Fruit fly (Drosophila melanogaster) whole organism, embryonic: ENCODE data around the gene mbm.
A peak's percentile ranks its signal among the peaks of the same experiment; 100 is the strongest.

Source experiments
- B-H2 ChIP-seq: fragments of 200-800 bp; sonication (Bioruptor generic); optimal IDR thresholded peaks from 2 replicates; lab custom pipeline; 2018; ENCODE audit warnings: missing biosample characterization, mild to moderate bottlenecking, missing genetic modification characterization
- Bgb ChIP-seq: fragments of 200-800 bp; sonication (Bioruptor generic); IDR thresholded peaks from 2 replicates; pipeline ENCODE4 v1.3.6; 2022; ENCODE audit warnings: missing biosample characterization, missing genetic modification characterization; ENCODE audit not compliant: partially characterized antibody
- CG10209 ChIP-seq: fragments of 200-800 bp; sonication (Bioruptor generic); optimal IDR thresholded peaks from 3 replicates; lab custom pipeline; 2017; ENCODE audit warnings: missing biosample characterization, mild to moderate bottlenecking, missing genetic modification characterization, missing genetic modification reagents
- CG11456 ChIP-seq: fragments of 200-800 bp; sonication (Bioruptor generic); IDR thresholded peaks from 3 replicates; pipeline ENCODE4 v1.3.6; 2022; ENCODE audit warnings: missing biosample characterization, missing genetic modification characterization
- CG11504 ChIP-seq: fragments of 200-800 bp; sonication (Bioruptor generic); optimal IDR thresholded peaks from 3 replicates; lab custom pipeline; 2019; ENCODE audit warnings: missing biosample characterization, mild to moderate bottlenecking, missing genetic modification characterization, moderate library complexity
- CG11695 ChIP-seq: fragments of 200-800 bp; sonication (Bioruptor generic); IDR thresholded peaks from 3 replicates; pipeline ENCODE4 v1.3.6; 2022; ENCODE audit warnings: missing biosample characterization, missing genetic modification characterization
- CG12236 ChIP-seq: fragments of 200-800 bp; sonication (Bioruptor generic); optimal IDR thresholded peaks from 2 replicates; lab custom pipeline; 2016; ENCODE audit warnings: missing biosample characterization, missing genetic modification characterization
- CG1233 ChIP-seq: fragments of 200-800 bp; sonication (Bioruptor generic); optimal IDR thresholded peaks from 4 replicates; lab custom pipeline; 2018; ENCODE audit warnings: missing biosample characterization, mild to moderate bottlenecking, missing genetic modification characterization
- CG12769 ChIP-seq: fragments of 200-800 bp; sonication (Bioruptor generic); optimal IDR thresholded peaks from 2 replicates; lab custom pipeline; 2019; ENCODE audit warnings: missing biosample characterization, mild to moderate bottlenecking, missing genetic modification characterization, moderate library complexity
- CG13296 ChIP-seq: fragments of 200-800 bp; sonication (Bioruptor generic); optimal IDR thresholded peaks from 3 replicates; lab custom pipeline; 2018; ENCODE audit warnings: missing biosample characterization, mild to moderate bottlenecking, missing genetic modification characterization
- CG1792 ChIP-seq: fragments of 200-800 bp; sonication (Bioruptor generic); optimal IDR thresholded peaks from 2 replicates; lab custom pipeline; 2016; ENCODE audit warnings: missing biosample characterization, missing genetic modification characterization
- CG18262 ChIP-seq: fragments of 200-800 bp; optimal IDR thresholded peaks from 3 replicates; lab custom pipeline; 2019; ENCODE audit warnings: missing biosample characterization, mild to moderate bottlenecking, missing genetic modification characterization, moderate library complexity
- CG2120 ChIP-seq: fragments of 200-800 bp; sonication (Bioruptor generic); optimal IDR thresholded peaks from 3 replicates; lab custom pipeline; 2016; ENCODE audit warnings: missing biosample characterization, missing genetic modification characterization
- CG2712 ChIP-seq: fragments of 200-800 bp; optimal IDR thresholded peaks from 3 replicates; lab custom pipeline; 2019; ENCODE audit warnings: missing biosample characterization, mild to moderate bottlenecking, missing genetic modification characterization, moderate library complexity
- CG30020 ChIP-seq: fragments of 200-800 bp; optimal IDR thresholded peaks from 2 replicates; lab custom pipeline; 2019; ENCODE audit warnings: missing biosample characterization, mild to moderate bottlenecking, missing genetic modification characterization, moderate library complexity
- CG42726 ChIP-seq: fragments of 200-800 bp; sonication (Bioruptor generic); IDR thresholded peaks from 2 replicates; pipeline ENCODE4 v1.3.6; 2022; ENCODE audit warnings: missing biosample characterization, missing genetic modification characterization; ENCODE audit not compliant: partially characterized antibody
- CG5953 ChIP-seq: fragments of 200-800 bp; sonication (Bioruptor generic); IDR thresholded peaks from 2 replicates; pipeline ENCODE4 v1.3.6; 2022; ENCODE audit warnings: missing biosample characterization, missing genetic modification characterization
- CG6683 ChIP-seq: fragments of 200-800 bp; sonication (Bioruptor generic); optimal IDR thresholded peaks from 2 replicates; lab custom pipeline; 2017; ENCODE audit warnings: missing biosample characterization, mild to moderate bottlenecking, missing genetic modification characterization, missing genetic modification reagents
- CG6854 ChIP-seq: fragments of 200-800 bp; sonication (Bioruptor generic); optimal IDR thresholded peaks from 3 replicates; lab custom pipeline; 2017; ENCODE audit warnings: missing biosample characterization, mild to moderate bottlenecking, missing genetic modification characterization
- CG8944 ChIP-seq: fragments of 200-800 bp; sonication (Bioruptor generic); optimal IDR thresholded peaks from 3 replicates; lab custom pipeline; 2016; ENCODE audit warnings: missing biosample characterization, missing genetic modification characterization
- CG9797 ChIP-seq: fragments of 200-800 bp; sonication (Bioruptor generic); optimal IDR thresholded peaks from 3 replicates; lab custom pipeline; 2018; ENCODE audit warnings: missing biosample characterization, mild to moderate bottlenecking, missing genetic modification characterization
- CTCF ChIP-seq: fragments of 200-800 bp; sonication (Bioruptor generic); optimal IDR thresholded peaks from 2 replicates; lab custom pipeline; 2017; ENCODE audit warnings: missing biosample characterization, mild to moderate bottlenecking, missing genetic modification characterization, moderate library complexity
- Camta ChIP-seq: fragments of 200-800 bp; sonication (Bioruptor generic); optimal IDR thresholded peaks from 2 replicates; lab custom pipeline; 2016; ENCODE audit warnings: missing biosample characterization, missing genetic modification characterization
- D19A ChIP-seq: fragments of 200-800 bp; optimal IDR thresholded peaks from 3 replicates; lab custom pipeline; 2019; ENCODE audit warnings: missing biosample characterization, mild to moderate bottlenecking, missing genetic modification characterization, moderate library complexity
- Dp ChIP-seq: fragments of 200-800 bp; sonication (Bioruptor generic); optimal IDR thresholded peaks from 2 replicates; lab custom pipeline; 2018; ENCODE audit warnings: missing biosample characterization, mild to moderate bottlenecking, missing genetic modification characterization, moderate library complexity
- Fer2 ChIP-seq: fragments of 200-800 bp; sonication (Bioruptor generic); optimal IDR thresholded peaks from 2 replicates; lab custom pipeline; 2018; ENCODE audit warnings: missing biosample characterization, mild to moderate bottlenecking, missing genetic modification characterization, moderate library complexity
- H15 ChIP-seq: fragments of 200-800 bp; sonication (Bioruptor generic); IDR thresholded peaks from 3 replicates; pipeline ENCODE4 v1.3.6; 2022; ENCODE audit warnings: missing biosample characterization, missing genetic modification characterization
- HHEX ChIP-seq: fragments of 200-800 bp; sonication (Bioruptor generic); optimal IDR thresholded peaks from 3 replicates; lab custom pipeline; 2017; ENCODE audit warnings: missing biosample characterization, mild to moderate bottlenecking, missing genetic modification characterization, missing genetic modification reagents
- HLHmδ ChIP-seq: fragments of 200-800 bp; sonication (Bioruptor generic); optimal IDR thresholded peaks from 2 replicates; lab custom pipeline; 2018; ENCODE audit warnings: missing biosample characterization, mild to moderate bottlenecking, missing genetic modification characterization, moderate library complexity
- Hmx ChIP-seq: fragments of 200-800 bp; sonication (Bioruptor generic); optimal IDR thresholded peaks from 2 replicates; lab custom pipeline; 2016; ENCODE audit warnings: missing biosample characterization, missing genetic modification characterization
- Xbp1 ChIP-seq: fragments of 200-800 bp; sonication (Bioruptor generic); optimal IDR thresholded peaks from 3 replicates; lab custom pipeline; 2016; ENCODE audit warnings: missing biosample characterization, mild to moderate bottlenecking, missing genetic modification characterization
- ac ChIP-seq: fragments of 200-800 bp; sonication (Bioruptor generic); optimal IDR thresholded peaks from 3 replicates; lab custom pipeline; 2017; ENCODE audit warnings: missing biosample characterization, mild to moderate bottlenecking, missing genetic modification characterization
- bcd ChIP-seq: fragments of 200-800 bp; sonication (Bioruptor generic); optimal IDR thresholded peaks from 2 replicates; lab custom pipeline; 2017; ENCODE audit warnings: missing biosample characterization, mild to moderate bottlenecking, missing genetic modification characterization
- bsh ChIP-seq, 2 experiments: fragments of 200-800 bp; sonication (Bioruptor generic); optimal IDR thresholded peaks; 2 replicates each; lab custom pipeline; 2017 to 2018; ENCODE audit warnings: mild to moderate bottlenecking in 2 of 2, missing biosample characterization in 2 of 2, missing genetic modification characterization in 2 of 2, moderate library complexity in 1 of 2
- ci ChIP-seq: fragments of 200-800 bp; sonication (Bioruptor generic); IDR thresholded peaks from 3 replicates; pipeline ENCODE4 v1.3.6; 2022; ENCODE audit warnings: missing biosample characterization, missing genetic modification characterization
- da ChIP-seq: fragments of 200-800 bp; sonication (Bioruptor generic); optimal IDR thresholded peaks from 2 replicates; lab custom pipeline; 2016; ENCODE audit warnings: missing biosample characterization, missing genetic modification characterization
- emc ChIP-seq: fragments of 200-800 bp; sonication (Bioruptor generic); optimal IDR thresholded peaks from 2 replicates; lab custom pipeline; 2016; ENCODE audit warnings: missing biosample characterization, missing genetic modification characterization
- exex ChIP-seq: fragments of 200-800 bp; sonication (Bioruptor generic); optimal IDR thresholded peaks from 4 replicates; lab custom pipeline; 2018; ENCODE audit warnings: missing biosample characterization, mild to moderate bottlenecking, missing genetic modification characterization, moderate library complexity
- fd102C ChIP-seq: fragments of 200-800 bp; sonication (Bioruptor generic); optimal IDR thresholded peaks from 2 replicates; lab custom pipeline; 2018; ENCODE audit warnings: missing biosample characterization, mild to moderate bottlenecking, missing genetic modification characterization, moderate library complexity
- gcm2 ChIP-seq: fragments of 200-800 bp; sonication (Bioruptor generic); optimal IDR thresholded peaks from 2 replicates; lab custom pipeline; 2016; ENCODE audit warnings: missing biosample characterization, missing genetic modification characterization
- jing ChIP-seq: fragments of 200-800 bp; sonication (Bioruptor generic); optimal IDR thresholded peaks from 2 replicates; lab custom pipeline; 2018; ENCODE audit warnings: missing biosample characterization, mild to moderate bottlenecking, missing genetic modification characterization
- ken ChIP-seq: fragments of 200-800 bp; sonication (Bioruptor generic); IDR thresholded peaks from 3 replicates; pipeline ENCODE4 v1.3.6; 2022; ENCODE audit warnings: missing biosample characterization, missing genetic modification characterization
- knrl ChIP-seq: fragments of 200-800 bp; sonication (Bioruptor generic); IDR thresholded peaks from 3 replicates; pipeline ENCODE4 v1.3.6; 2022; ENCODE audit warnings: missing biosample characterization, missing genetic modification characterization; ENCODE audit not compliant: partially characterized antibody
- lilli ChIP-seq: fragments of 200-800 bp; sonication (Bioruptor generic); optimal IDR thresholded peaks from 3 replicates; lab custom pipeline; 2016; ENCODE audit warnings: missing biosample characterization, missing genetic modification characterization
- luna ChIP-seq: fragments of 200-800 bp; sonication (Bioruptor generic); optimal IDR thresholded peaks from 2 replicates; lab custom pipeline; 2016; ENCODE audit warnings: missing biosample characterization, missing genetic modification characterization
- mam ChIP-seq: fragments of 200-800 bp; sonication (Bioruptor generic); optimal IDR thresholded peaks from 3 replicates; lab custom pipeline; 2016; ENCODE audit warnings: missing biosample characterization, missing genetic modification characterization
- mld ChIP-seq: fragments of 200-800 bp; sonication (Bioruptor generic); IDR thresholded peaks from 3 replicates; pipeline ENCODE4 v1.3.6; 2022; ENCODE audit warnings: missing biosample characterization, missing genetic modification characterization; ENCODE audit not compliant: partially characterized antibody
- onecut ChIP-seq: fragments of 200-800 bp; sonication (Bioruptor generic); IDR thresholded peaks from 2 replicates; pipeline ENCODE4 v1.3.6; 2022; ENCODE audit warnings: missing biosample characterization, missing genetic modification characterization
- pzg ChIP-seq: fragments of 200-800 bp; sonication (Bioruptor generic); optimal IDR thresholded peaks from 3 replicates; lab custom pipeline; 2018; ENCODE audit warnings: missing biosample characterization, mild to moderate bottlenecking, missing genetic modification characterization, moderate library complexity
- sens ChIP-seq: fragments of 200-800 bp; sonication (Bioruptor generic); peaks from one replicate; lab custom pipeline; 2016; ENCODE audit warnings: missing biosample characterization, missing genetic modification characterization
- tx ChIP-seq: fragments of 200-800 bp; sonication (Bioruptor generic); optimal IDR thresholded peaks from 2 replicates; lab custom pipeline; 2016; ENCODE audit warnings: missing biosample characterization, missing genetic modification characterization
- vfl ChIP-seq: fragments of 200-800 bp; sonication (Bioruptor generic); optimal IDR thresholded peaks from 2 replicates; lab custom pipeline; 2016; ENCODE audit warnings: missing biosample characterization, missing genetic modification characterization

The mbm gene

dm6 chr2L:285596-286023 is 12.1 kb upstream of the mbm start (continued):
- TF ChIP-seq CG1233 (GFP tag; lab: Kevin White, UChicago) (peak; percentile 21), CG5953 (GFP tag; lab: Robert Waterston, UW) (0 out of 2 replicates have a peak, but pooled peaks have one; percentile 29), CG18262 (tag; lab: Kevin White, UChicago) (peak; percentile 38), gcm2 (GFP tag; lab: Kevin White, UChicago) (peak; percentile 20), sens (GFP tag; lab: Kevin White, UChicago) (peak; percentile 84), Dp (GFP tag; lab: Kevin White, UChicago) (peak; percentile 31), H15 (GFP tag; lab: Robert Waterston, UW) (no peak), ken (GFP tag; lab: Robert Waterston, UW) (0 out of 3 replicates have a peak, but pooled peaks have one; percentile 29), CTCF (peak; percentile 25), ci (peak; percentile 84), knrl (GFP tag; lab: Robert Waterston, UW) (peak; percentile 26; the same call in 1 of the 3 replicates), CG11504 (peak; percentile 70), CG6854 (peak; percentile 55), Camta (GFP tag; lab: Kevin White, UChicago) (no peak), Hmx (GFP tag; lab: Kevin White, UChicago) (peak; percentile 59), ac (GFP tag; lab: Kevin White, UChicago) (peak; percentile 19), B-H2 (GFP tag; lab: Kevin White, UChicago) (peak; percentile 26), bsh (GFP tag; optimal IDR thresholded peaks at IDR 0.05; lab: Kevin White, UChicago) (peak in 1 of 2 experiments; percentile 60), vfl (GFP tag; lab: Kevin White, UChicago) (peak; percentile 9), jing (GFP tag; lab: Kevin White, UChicago) (no peak), pzg (peak; percentile 80), HLHmδ (GFP tag; lab: Kevin White, UChicago) (peak; percentile 92), CG11456 (0 out of 3 replicates have a peak, but pooled peaks have one; percentile 68), fd102C (GFP tag; lab: Kevin White, UChicago) (no peak), da (GFP tag; lab: Kevin White, UChicago) (peak; percentile 12), CG42726 (GFP tag; lab: Robert Waterston, UW) (peak; percentile 74), CG6683 (GFP tag; lab: Kevin White, UChicago) (no peak), CG2712 (tag; lab: Kevin White, UChicago) (peak; percentile 45), CG1792 (GFP tag; lab: Kevin White, UChicago) (peak; percentile 40), CG30020 (tag; lab: Kevin White, UChicago) (peak; percentile 55), onecut (peak; percentile 91), mam (peak; percentile 42), CG13296 (GFP tag; lab: Kevin White, UChicago) (peak; percentile 54), HHEX (peak; percentile 55), CG10209 (GFP tag; lab: Kevin White, UChicago) (peak; percentile 17), CG12769 (tag; lab: Kevin White, UChicago) (peak; percentile 69), exex (tag; lab: Kevin White, UChicago) (no peak), lilli (GFP tag; lab: Kevin White, UChicago) (peak; percentile 70), D19A (tag; lab: Kevin White, UChicago) (peak; percentile 62)

dm6 chr2L:283071-283482 is 9.6 kb upstream of the mbm start, which contains the start of gene CG11601:
Gene CG11601 (minus strand): TSS chr2L:283269.
- TF ChIP-seq bcd (GFP tag; lab: Kevin White, UChicago) (peak; percentile 46), tx (GFP tag; lab: Kevin White, UChicago) (no peak), CG11695 (GFP tag; lab: Robert Waterston, UW) (0 out of 3 replicates have a peak, but pooled peaks have one; percentile 25), mld (GFP tag; lab: Robert Waterston, UW) (no peak), CG9797 (GFP tag; lab: Kevin White, UChicago) (peak; percentile 14), Fer2 (no peak), Xbp1 (GFP tag; lab: Kevin White, UChicago) (peak; percentile 30), emc (peak; percentile 16), CG8944 (GFP tag; lab: Kevin White, UChicago) (no peak), luna (GFP tag; lab: Kevin White, UChicago) (no peak), Bgb (peak; percentile 53), CG12236 (GFP tag; lab: Kevin White, UChicago) (no peak), CG2120 (GFP tag; lab: Kevin White, UChicago) (peak; percentile 60)
